Worm (Caenorhabditis elegans) whole organism, early embryonic: ENCODE measurements around the gene R04B5.5.

Experiments used
- aly-1 ChIP-seq: sonication (generic microtip); optimal IDR thresholded peaks from 2 replicates; lab custom pipeline; 2016; ENCODE audit warnings: missing genetic modification characterization, missing compliant biosample characterization
- ama-1 ChIP-seq: fragments of 150-350 bp; optimal IDR thresholded peaks from 2 replicates; lab custom pipeline; 2014
- ceh-36 ChIP-seq: sonication (generic microtip); optimal IDR thresholded peaks from 2 replicates; lab custom pipeline; 2016; ENCODE audit warnings: missing genetic modification characterization, inconsistent platforms, missing compliant biosample characterization
- flt-1 ChIP-seq: fragments of 200-800 bp; sonication (Bioruptor generic); IDR thresholded peaks from 2 replicates; pipeline ENCODE4 v1.3.6; 2022; ENCODE audit warnings: missing genetic modification characterization, missing compliant biosample characterization
- hmg-4 ChIP-seq: fragments of 200-800 bp; sonication (Bioruptor generic); optimal IDR thresholded peaks from 2 replicates; lab custom pipeline; 2018; ENCODE audit warnings: mild to moderate bottlenecking, missing genetic modification characterization, missing compliant biosample characterization
- pes-1 ChIP-seq: fragments of 200-800 bp; sonication (Bioruptor generic); IDR thresholded peaks from 2 replicates; pipeline ENCODE4 v1.3.6; 2022; ENCODE audit warnings: missing genetic modification reagents, missing genetic modification characterization, missing compliant biosample characterization

ce11 chrV:10066769-10067168 is 20.5 kb upstream of the R04B5.5 start, which contains the start of gene npr-39:
- TF ChIP-seq ceh-36 (tag; lab: Kevin White, UChicago), result no peak
- TF ChIP-seq ama-1 (lab: Kevin White, UChicago), result no peak
- no peak for TF ChIP-seq aly-1 (tag; lab: Kevin White, UChicago)
- TF ChIP-seq flt-1, result no peak
- TF ChIP-seq hmg-4 (GFP tag; lab: Kevin White, UChicago), result no peak
- TF ChIP-seq pes-1, result no peak
